Fruit fly (Drosophila melanogaster): ENCODE results near the gene CG13877.
A peak's percentile ranks its signal among the peaks of the same experiment; 100 is the strongest.

CG13877 gene

dm6 chr3L:211200-211599, 6.7 kb upstream of the CG13877 start, which contains the start of gene Prp4k (continued):
- TF ChIP-seq CG9215 (GFP tag; IDR thresholded peaks at IDR 0.05) (no peak), CG8944 (GFP tag; optimal IDR thresholded peaks at IDR 0.05) (no peak), ftz-f1 (GFP tag; optimal IDR thresholded peaks at IDR 0.05) (no peak), gem (tag; optimal IDR thresholded peaks at IDR 0.05) (no peak), wdn (GFP tag; IDR thresholded peaks at IDR 0.05) (no peak), HmgZ (tag; optimal IDR thresholded peaks at IDR 0.05) (no peak), insv (GFP tag; optimal IDR thresholded peaks at IDR 0.05) (no peak), lab (GFP tag; optimal IDR thresholded peaks at IDR 0.05) (no peak), CG8089 (GFP tag; optimal IDR thresholded peaks at IDR 0.05) (no peak), Ssrp (tag; optimal IDR thresholded peaks at IDR 0.05) (no peak), CG15073 (GFP tag; optimal IDR thresholded peaks at IDR 0.05) (no peak), Dbx (GFP tag; IDR thresholded peaks at IDR 0.05) (no peak), yki (optimal IDR thresholded peaks at IDR 0.05) (no peak), cas (GFP tag; IDR thresholded peaks at IDR 0.05) (no peak), CG8281 (tag; optimal IDR thresholded peaks at IDR 0.05) (no peak), CG4730 (GFP tag; IDR thresholded peaks at IDR 0.05) (no peak), pan (optimal IDR thresholded peaks at IDR 0.05) (no peak), pan (GFP tag; optimal IDR thresholded peaks at IDR 0.05 in 1 of 2, IDR thresholded peaks at IDR 0.05 in 1 of 2) (no peak), CG30020 (tag; optimal IDR thresholded peaks at IDR 0.05) (peak; percentile 4), fru (optimal IDR thresholded peaks at IDR 0.05) (no peak), tio (GFP tag; optimal IDR thresholded peaks at IDR 0.05) (no peak), CG4360 (GFP tag; IDR thresholded peaks at IDR 0.05) (no peak), Oaz (GFP tag; IDR thresholded peaks at IDR 0.05) (no peak), gro (GFP tag; optimal IDR thresholded peaks at IDR 0.05) (no peak), PHDP (tag; optimal IDR thresholded peaks at IDR 0.05) (no peak), Oli (tag; optimal IDR thresholded peaks at IDR 0.05) (no peak), Tbp (GFP tag; optimal IDR thresholded peaks at IDR 0.05) (no peak), hkb (optimal IDR thresholded peaks at IDR 0.05) (no peak), hkb (GFP tag; IDR thresholded peaks at IDR 0.05) (no peak), ara (GFP tag; IDR thresholded peaks at IDR 0.05) (no peak), CG32772 (GFP tag; IDR thresholded peaks at IDR 0.05) (no peak), CG30431 (GFP tag; optimal IDR thresholded peaks at IDR 0.05) (no peak), BtbVII (GFP tag; optimal IDR thresholded peaks at IDR 0.05) (no peak), nerfin-2 (GFP tag; IDR thresholded peaks at IDR 0.05; ENCODE audit: partially characterized antibody) (no peak), CG13123 (GFP tag; optimal IDR thresholded peaks at IDR 0.05) (no peak), CG17186 (GFP tag; optimal IDR thresholded peaks at IDR 0.05) (no peak), Mad (GFP tag; optimal IDR thresholded peaks at IDR 0.05) (no peak), Ada2b (GFP tag; IDR thresholded peaks at IDR 0.05) (no peak), CG7271 (tag; optimal IDR thresholded peaks at IDR 0.05) (no peak), pros (GFP tag; optimal IDR thresholded peaks at IDR 0.05) (no peak), prd (optimal IDR thresholded peaks at IDR 0.05) (no peak), prd (GFP tag; IDR thresholded peaks at IDR 0.05) (no peak), inv (GFP tag; IDR thresholded peaks at IDR 0.05; ENCODE audit: partially characterized antibody) (no peak), her (GFP tag; optimal IDR thresholded peaks at IDR 0.05) (no peak), ATbp (GFP tag; optimal IDR thresholded peaks at IDR 0.05) (no peak), peb (GFP tag; IDR thresholded peaks at IDR 0.05) (no peak), CG32532 (GFP tag; IDR thresholded peaks at IDR 0.05) (no peak), schlank (tag; optimal IDR thresholded peaks at IDR 0.05) (no peak), nom (GFP tag; optimal IDR thresholded peaks at IDR 0.05) (peak; percentile 49), Bteb2 (GFP tag; optimal IDR thresholded peaks at IDR 0.05) (no peak), CG9727 (GFP tag; optimal IDR thresholded peaks at IDR 0.05) (no peak), wor (GFP tag; IDR thresholded peaks at IDR 0.05) (no peak), bigmax (GFP tag; optimal IDR thresholded peaks at IDR 0.05) (peak; percentile 56), CG10565 (GFP tag; optimal IDR thresholded peaks at IDR 0.05) (no peak)
